Fruit fly (Drosophila melanogaster) whole organism, embryonic: ENCODE measurements around the gene Rtca.

Source experiments
- Ada2b ChIP-seq: fragments of 200-800 bp; sonication (Bioruptor generic); IDR thresholded peaks from 2 replicates; pipeline ENCODE4 v1.3.6; 2022; ENCODE audit warnings: missing biosample characterization, missing genetic modification characterization
- Antp ChIP-seq: fragments of 200-800 bp; sonication (Bioruptor generic); optimal IDR thresholded peaks from 3 replicates; lab custom pipeline; 2016; ENCODE audit warnings: missing biosample characterization, missing genetic modification characterization
- Bteb2 ChIP-seq: fragments of 200-800 bp; sonication (Bioruptor generic); optimal IDR thresholded peaks from 2 replicates; lab custom pipeline; 2016; ENCODE audit warnings: missing biosample characterization, missing genetic modification characterization
- CG10209 ChIP-seq: fragments of 200-800 bp; sonication (Bioruptor generic); optimal IDR thresholded peaks from 3 replicates; lab custom pipeline; 2017; ENCODE audit warnings: missing biosample characterization, mild to moderate bottlenecking, missing genetic modification characterization, missing genetic modification reagents
- CG10321 ChIP-seq: fragments of 200-800 bp; sonication (Bioruptor generic); IDR thresholded peaks from 2 replicates; pipeline ENCODE4 v1.3.6; 2022; ENCODE audit warnings: missing biosample characterization, missing genetic modification characterization
- CG10366 ChIP-seq: fragments of 200-800 bp; sonication (Bioruptor generic); IDR thresholded peaks from 2 replicates; pipeline ENCODE4 v1.3.6; 2022; ENCODE audit warnings: missing biosample characterization, missing genetic modification characterization
- CG12769 ChIP-seq: fragments of 200-800 bp; sonication (Bioruptor generic); optimal IDR thresholded peaks from 2 replicates; lab custom pipeline; 2019; ENCODE audit warnings: missing biosample characterization, mild to moderate bottlenecking, missing genetic modification characterization, moderate library complexity
- CG13424 ChIP-seq: fragments of 200-800 bp; sonication (Bioruptor generic); optimal IDR thresholded peaks from 2 replicates; lab custom pipeline; 2019; ENCODE audit warnings: missing biosample characterization, mild to moderate bottlenecking, missing genetic modification characterization, moderate library complexity
- CG13624 ChIP-seq: fragments of 200-800 bp; sonication (Bioruptor generic); optimal IDR thresholded peaks from 2 replicates; lab custom pipeline; 2016; ENCODE audit warnings: missing biosample characterization, missing genetic modification characterization
- CG13894 ChIP-seq: fragments of 200-800 bp; sonication (Bioruptor generic); optimal IDR thresholded peaks from 3 replicates; lab custom pipeline; 2018; ENCODE audit warnings: missing biosample characterization, mild to moderate bottlenecking, missing genetic modification characterization, moderate library complexity
- CG16813 ChIP-seq: fragments of 200-800 bp; sonication (Bioruptor generic); IDR thresholded peaks from 3 replicates; pipeline ENCODE4 v1.3.6; 2022; ENCODE audit warnings: missing biosample characterization, missing genetic modification characterization; ENCODE audit not compliant: partially characterized antibody
- CG34224 ChIP-seq: fragments of 200-800 bp; sonication (Bioruptor generic); IDR thresholded peaks from 3 replicates; pipeline ENCODE4 v1.3.6; 2022; ENCODE audit warnings: missing biosample characterization, missing genetic modification characterization; ENCODE audit not compliant: partially characterized antibody
- CG34422 ChIP-seq: fragments of 200-800 bp; sonication (Bioruptor generic); IDR thresholded peaks from 3 replicates; pipeline ENCODE4 v1.3.6; 2022; ENCODE audit warnings: missing biosample characterization, missing genetic modification characterization
- CG5180 ChIP-seq: fragments of 200-800 bp; sonication (Bioruptor generic); optimal IDR thresholded peaks from 3 replicates; lab custom pipeline; 2017; ENCODE audit warnings: missing biosample characterization, missing genetic modification characterization, mild to moderate bottlenecking, moderate library complexity, missing genetic modification reagents
- CG7786 ChIP-seq: fragments of 200-800 bp; sonication (Bioruptor generic); optimal IDR thresholded peaks from 2 replicates; lab custom pipeline; 2016; ENCODE audit warnings: missing biosample characterization, missing genetic modification characterization
- CG8388 ChIP-seq: fragments of 200-800 bp; sonication (Bioruptor generic); optimal IDR thresholded peaks from 2 replicates; lab custom pipeline; 2019; ENCODE audit warnings: missing biosample characterization, mild to moderate bottlenecking, missing genetic modification characterization, moderate library complexity
- ERR ChIP-seq: fragments of 200-800 bp; sonication (Bioruptor generic); optimal IDR thresholded peaks from 2 replicates; lab custom pipeline; 2016; ENCODE audit warnings: missing biosample characterization, missing genetic modification characterization
- H2.0 ChIP-seq: fragments of 200-800 bp; sonication (Bioruptor generic); IDR thresholded peaks from 2 replicates; pipeline ENCODE4 v1.3.6; 2022; ENCODE audit warnings: missing biosample characterization, missing genetic modification characterization
- HLH4C ChIP-seq: fragments of 200-800 bp; sonication (Bioruptor generic); IDR thresholded peaks from 3 replicates; pipeline ENCODE4 v1.3.6; 2022; ENCODE audit warnings: missing biosample characterization, missing genetic modification characterization; ENCODE audit not compliant: partially characterized antibody
- Hr51 ChIP-seq, 2 experiments: fragments of 200-800 bp; sonication (Bioruptor generic); optimal IDR thresholded peaks; 2 replicates in 1 of 2; 3 replicates in 1 of 2; lab custom pipeline; 2016 to 2018; ENCODE audit warnings: missing biosample characterization in 2 of 2, missing genetic modification characterization in 2 of 2, mild to moderate bottlenecking in 1 of 2, moderate library complexity in 1 of 2
- Kr ChIP-seq: fragments of 200-800 bp; sonication (Bioruptor generic); optimal IDR thresholded peaks from 2 replicates; lab custom pipeline; 2017; ENCODE audit warnings: missing biosample characterization, mild to moderate bottlenecking, missing genetic modification characterization
- Lhr ChIP-seq: fragments of 200-800 bp; sonication (Bioruptor generic); optimal IDR thresholded peaks from 3 replicates; lab custom pipeline; 2017; ENCODE audit warnings: mild to moderate bottlenecking, missing biosample characterization, missing genetic modification reagents, missing genetic modification characterization
- Mrtf ChIP-seq: fragments of 200-800 bp; sonication (Bioruptor generic); IDR thresholded peaks from 3 replicates; pipeline ENCODE4 v1.3.6; 2022; ENCODE audit warnings: missing biosample characterization, missing genetic modification characterization
- Nf-YB ChIP-seq: fragments of 200-800 bp; sonication (Bioruptor generic); optimal IDR thresholded peaks from 3 replicates; lab custom pipeline; 2019; ENCODE audit warnings: missing biosample characterization, mild to moderate bottlenecking, missing genetic modification characterization, moderate library complexity
- Nf-YC ChIP-seq: fragments of 200-800 bp; optimal IDR thresholded peaks from 3 replicates; lab custom pipeline; 2019; ENCODE audit warnings: missing biosample characterization, mild to moderate bottlenecking, missing genetic modification characterization, moderate library complexity
- Ssrp ChIP-seq: fragments of 200-800 bp; sonication (Bioruptor generic); optimal IDR thresholded peaks from 2 replicates; lab custom pipeline; 2018; ENCODE audit warnings: missing biosample characterization, mild to moderate bottlenecking, missing genetic modification characterization, moderate library complexity
- dan ChIP-seq: fragments of 200-800 bp; sonication (Bioruptor generic); IDR thresholded peaks from 2 replicates; pipeline ENCODE4 v1.3.6; 2022; ENCODE audit warnings: missing biosample characterization, missing genetic modification characterization
- ems ChIP-seq: fragments of 200-800 bp; sonication (Bioruptor generic); optimal IDR thresholded peaks from 3 replicates; lab custom pipeline; 2016; ENCODE audit warnings: missing biosample characterization, missing genetic modification characterization
- en ChIP-seq: fragments of 200-800 bp; sonication (Bioruptor generic); optimal IDR thresholded peaks from 2 replicates; lab custom pipeline; 2016; ENCODE audit warnings: missing biosample characterization, missing genetic modification characterization
- gt ChIP-seq: fragments of 200-800 bp; sonication (Bioruptor generic); IDR thresholded peaks from 2 replicates; pipeline ENCODE4 v1.3.6; 2022; ENCODE audit warnings: missing biosample characterization, missing genetic modification characterization
- kah ChIP-seq: fragments of 200-800 bp; sonication (Bioruptor generic); optimal IDR thresholded peaks from 2 replicates; lab custom pipeline; 2018; ENCODE audit warnings: missing biosample characterization, mild to moderate bottlenecking, missing genetic modification characterization
- maf-S ChIP-seq: fragments of 200-800 bp; sonication (Bioruptor generic); optimal IDR thresholded peaks from 2 replicates; lab custom pipeline; 2016; ENCODE audit warnings: missing biosample characterization, missing genetic modification characterization
- psq ChIP-seq: fragments of 200-800 bp; sonication (Bioruptor generic); optimal IDR thresholded peaks from 2 replicates; lab custom pipeline; 2017; ENCODE audit warnings: missing biosample characterization, missing genetic modification characterization
- row ChIP-seq: fragments of 200-800 bp; sonication (Bioruptor generic); IDR thresholded peaks from 3 replicates; pipeline ENCODE4 v1.3.6; 2022; ENCODE audit warnings: missing biosample characterization, missing genetic modification characterization
- sd ChIP-seq: fragments of 200-800 bp; sonication (Bioruptor generic); optimal IDR thresholded peaks from 3 replicates; lab custom pipeline; 2018; ENCODE audit warnings: missing biosample characterization, mild to moderate bottlenecking, missing genetic modification characterization, moderate library complexity
- sens ChIP-seq: fragments of 200-800 bp; sonication (Bioruptor generic); peaks from one replicate; lab custom pipeline; 2016; ENCODE audit warnings: missing biosample characterization, missing genetic modification characterization
- sr ChIP-seq: fragments of 200-800 bp; sonication (Bioruptor generic); IDR thresholded peaks from 3 replicates; pipeline ENCODE4 v1.3.6; 2022; ENCODE audit warnings: missing biosample characterization, missing genetic modification characterization
- toy ChIP-seq: fragments of 200-800 bp; sonication (Bioruptor generic); IDR thresholded peaks from 2 replicates; pipeline ENCODE4 v1.3.6; 2022; ENCODE audit warnings: missing biosample characterization, missing genetic modification characterization
- unc-4 ChIP-seq: fragments of 200-800 bp; sonication (Bioruptor generic); IDR thresholded peaks from 2 replicates; pipeline ENCODE4 v1.3.6; 2022; ENCODE audit warnings: missing biosample characterization, missing genetic modification characterization; ENCODE audit not compliant: partially characterized antibody

Rtca gene

DNA sequence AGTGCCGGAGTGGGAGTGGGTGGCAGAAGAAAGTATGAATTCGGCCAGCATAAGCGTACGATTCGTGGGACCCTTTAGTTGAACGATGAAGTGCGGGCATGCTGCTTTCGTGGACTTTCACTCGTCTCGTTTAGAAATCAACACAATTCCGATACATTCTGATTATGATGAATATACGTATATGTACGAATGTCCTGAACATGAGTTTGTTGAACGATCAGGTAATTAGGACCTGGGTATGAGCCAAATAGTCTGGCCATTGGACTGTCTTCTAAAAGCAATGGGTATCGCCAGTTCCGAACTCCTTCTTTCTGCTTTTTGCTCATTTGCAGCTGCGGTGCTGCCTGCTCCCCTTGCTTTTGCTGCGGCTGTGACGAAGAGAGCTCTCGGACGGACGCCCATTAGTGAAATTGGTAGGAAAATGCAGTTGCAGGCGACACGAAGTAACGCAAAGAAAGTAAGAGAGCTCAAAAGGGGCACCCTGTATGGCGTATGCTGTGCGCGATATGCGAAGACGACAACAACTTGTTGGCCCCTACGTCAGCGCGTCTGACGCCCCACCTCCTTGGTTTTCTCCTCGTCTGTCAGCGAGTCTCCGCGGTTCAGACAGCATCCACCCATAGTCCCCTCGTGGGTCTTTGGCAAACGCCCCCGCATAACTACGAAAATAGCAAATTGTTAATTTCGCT, 35.3 kb upstream of the Rtca start (continued):
- TF ChIP-seq Ada2b (no peak), HLH4C (GFP tag; lab: Robert Waterston, UW) (no peak), CG13424 (tag; lab: Kevin White, UChicago) (peak; percentile 13), CG5180 (GFP tag; lab: Kevin White, UChicago) (peak; percentile 85), CG13894 (tag; lab: Kevin White, UChicago) (no peak), CG10366 (GFP tag; lab: Robert Waterston, UW) (peak; percentile 60), CG8388 (GFP tag; lab: Kevin White, UChicago) (peak; percentile 14), CG16813 (GFP tag; lab: Robert Waterston, UW) (no peak), Mrtf (GFP tag; lab: Robert Waterston, UW) (no peak), CG34422 (no peak), psq (GFP tag; lab: Kevin White, UChicago) (no peak), Ssrp (tag; lab: Kevin White, UChicago) (no peak), Bteb2 (GFP tag; lab: Kevin White, UChicago) (no peak), row (peak; percentile 92), Hr51 (GFP tag; optimal IDR thresholded peaks at IDR 0.05; lab: Kevin White, UChicago) (peak in 1 of 2 experiments; percentile 30), Antp (GFP tag; lab: Kevin White, UChicago) (peak; percentile 48), kah (GFP tag; lab: Kevin White, UChicago) (peak; percentile 62), CG34224 (GFP tag; lab: Robert Waterston, UW) (no peak), ERR (GFP tag; lab: Kevin White, UChicago) (no peak), H2.0 (GFP tag; lab: Robert Waterston, UW) (no peak), unc-4 (GFP tag; lab: Robert Waterston, UW) (no peak), CG10209 (GFP tag; lab: Kevin White, UChicago) (no peak), en (GFP tag; lab: Kevin White, UChicago) (no peak), CG7786 (GFP tag; lab: Kevin White, UChicago) (no peak)

DNA sequence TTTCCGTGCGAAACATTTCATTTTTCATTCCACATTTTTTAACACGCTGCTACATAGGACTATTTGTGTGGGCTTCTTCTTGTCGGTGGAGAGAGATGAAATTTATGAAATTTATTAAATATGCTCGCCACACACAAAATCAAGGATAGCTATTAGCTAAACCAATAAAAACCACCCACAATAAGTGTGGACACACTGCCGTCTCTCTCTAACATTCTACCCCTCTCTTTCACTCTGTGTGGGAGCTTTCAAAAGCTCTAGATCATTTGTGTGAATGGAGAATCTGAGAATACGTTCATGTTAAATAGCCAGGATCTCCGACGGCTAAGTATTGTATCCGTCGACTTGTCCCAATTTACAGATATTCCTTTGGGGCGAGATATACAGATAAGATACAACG, 34.6 kb upstream of the Rtca start:
- TF ChIP-seq CG10321 (GFP tag; lab: Robert Waterston, UW) (peak; percentile 77), Kr (no peak), dan (GFP tag; lab: Robert Waterston, UW) (no peak), sens (GFP tag; lab: Kevin White, UChicago) (peak; percentile 58), toy (GFP tag; lab: Robert Waterston, UW) (no peak), sd (tag; lab: Kevin White, UChicago) (peak; percentile 22), ems (GFP tag; lab: Kevin White, UChicago) (no peak), gt (GFP tag; lab: Robert Waterston, UW) (no peak), Nf-YC (tag; lab: Kevin White, UChicago) (peak; percentile 83), sr (GFP tag; lab: Robert Waterston, UW) (peak; percentile 74; the same call in 2 of the 3 replicates), Nf-YB (GFP tag; lab: Kevin White, UChicago) (peak; percentile 73), maf-S (no peak), CG13624 (no peak), Lhr (GFP tag; lab: Kevin White, UChicago) (no peak), CG12769 (tag; lab: Kevin White, UChicago) (peak; percentile 5)
